Worm (Caenorhabditis elegans) whole organism, L4 larva: ENCODE results near the gene F13B6.3.

Experiments
- F26F4.8 ChIP-seq: fragments of 200-800 bp; sonication (Bioruptor generic); conservative IDR thresholded peaks from 2 replicates; pipeline ENCODE4 v1.3.6; 2022; ENCODE audit warnings: missing genetic modification characterization, missing compliant biosample characterization
- R02D3.7 ChIP-seq: fragments of 150-350 bp; sonication (generic microtip); optimal IDR thresholded peaks from 3 replicates; lab custom pipeline; 2014; ENCODE audit warnings: missing biosample characterization, missing genetic modification characterization
- T20F7.1 ChIP-seq: fragments of 200-800 bp; sonication (Bioruptor generic); optimal IDR thresholded peaks from 2 replicates; lab custom pipeline; 2018; ENCODE audit warnings: mild to moderate bottlenecking, missing genetic modification characterization, missing compliant biosample characterization
- T26A8.4 ChIP-seq: fragments of 200-800 bp; sonication (Bioruptor generic); IDR thresholded peaks from 2 replicates; pipeline ENCODE4 v1.3.6; 2022; ENCODE audit warnings: missing genetic modification characterization, missing compliant biosample characterization
- ama-1 ChIP-seq: fragments of 150-350 bp; optimal IDR thresholded peaks from 2 replicates; lab custom pipeline; 2014; ENCODE audit warnings: inconsistent platforms, mixed read lengths
- ceh-44 ChIP-seq: fragments of 200-800 bp; sonication (Bioruptor generic); IDR thresholded peaks from 2 replicates; pipeline ENCODE4 v1.3.6; 2022; ENCODE audit warnings: missing genetic modification reagents, missing genetic modification characterization, missing compliant biosample characterization
- ceh-62 ChIP-seq: sonication (generic microtip); optimal IDR thresholded peaks from 2 replicates; lab custom pipeline; 2017; ENCODE audit warnings: missing biosample characterization, missing genetic modification characterization
- ceh-82 ChIP-seq: sonication (generic microtip); optimal IDR thresholded peaks from 2 replicates; lab custom pipeline; 2017; ENCODE audit warnings: missing biosample characterization, missing genetic modification characterization
- daf-12 ChIP-seq: fragments of 150-350 bp; optimal IDR thresholded peaks from 2 replicates; lab custom pipeline; 2014; ENCODE audit warnings: missing biosample characterization, missing genetic modification reagents, missing genetic modification characterization
- daf-19 ChIP-seq: fragments of 200-800 bp; sonication (Bioruptor generic); conservative IDR thresholded peaks from 2 replicates; pipeline ENCODE4 v1.3.6; 2022; ENCODE audit warnings: missing genetic modification characterization, missing compliant biosample characterization
- daf-8 ChIP-seq: fragments of 200-800 bp; sonication (Bioruptor generic); IDR thresholded peaks from 2 replicates; pipeline ENCODE4 v1.3.6; 2022; ENCODE audit warnings: missing genetic modification characterization, missing compliant biosample characterization
- dmd-6 ChIP-seq: fragments of 200-800 bp; sonication (Bioruptor generic); IDR thresholded peaks from 2 replicates; pipeline ENCODE4 v1.3.6; 2022; ENCODE audit warnings: missing genetic modification reagents, missing genetic modification characterization, missing compliant biosample characterization
- dmd-8 ChIP-seq: fragments of 200-800 bp; sonication (Bioruptor generic); IDR thresholded peaks from 2 replicates; pipeline ENCODE4 v1.3.6; 2022; ENCODE audit warnings: missing genetic modification characterization, missing compliant biosample characterization
- dmd-9 ChIP-seq: fragments of 200-800 bp; sonication (Bioruptor generic); IDR thresholded peaks from 2 replicates; pipeline ENCODE4 v1.3.6; 2022; ENCODE audit warnings: missing genetic modification reagents, missing genetic modification characterization, missing compliant biosample characterization
- duxl-1 ChIP-seq: sonication (generic microtip); optimal IDR thresholded peaks from 2 replicates; lab custom pipeline; 2016; ENCODE audit warnings: mild to moderate bottlenecking, missing genetic modification characterization, moderate library complexity, missing compliant biosample characterization; ENCODE audit not compliant: poor library complexity
- dve-1 ChIP-seq: sonication (generic microtip); optimal IDR thresholded peaks from 2 replicates; lab custom pipeline; 2017; ENCODE audit warnings: antibody characterized with exemption, mild to moderate bottlenecking, missing genetic modification characterization, missing compliant biosample characterization; ENCODE audit not compliant: insufficient read depth
- egl-27 ChIP-seq: sonication (generic microtip); optimal IDR thresholded peaks from 3 replicates; lab custom pipeline; 2017; ENCODE audit warnings: missing biosample characterization, missing genetic modification reagents, missing genetic modification characterization
- fkh-10 ChIP-seq: fragments of 150-350 bp; optimal IDR thresholded peaks from 2 replicates; lab custom pipeline; 2014; ENCODE audit warnings: missing biosample characterization, missing genetic modification reagents, missing genetic modification characterization
- fos-1 ChIP-seq: fragments of 150-350 bp; optimal IDR thresholded peaks from 2 replicates; lab custom pipeline; 2014; ENCODE audit warnings: missing biosample characterization, missing genetic modification characterization
- lin-1 ChIP-seq: fragments of 200-800 bp; sonication (Bioruptor generic); IDR thresholded peaks from 2 replicates; pipeline ENCODE4 v1.3.6; 2022; ENCODE audit warnings: missing genetic modification reagents, missing genetic modification characterization, missing compliant biosample characterization
- lin-13 ChIP-seq: fragments of 150-350 bp; optimal IDR thresholded peaks from 2 replicates; lab custom pipeline; 2014; ENCODE audit warnings: missing biosample characterization, missing genetic modification reagents, missing genetic modification characterization
- lin-15B ChIP-seq: fragments of 150-350 bp; sonication (generic microtip); optimal IDR thresholded peaks from 3 replicates; lab custom pipeline; 2014; ENCODE audit warnings: missing biosample characterization, missing genetic modification characterization
- lin-29 ChIP-seq: fragments of 200-800 bp; sonication (Bioruptor generic); IDR thresholded peaks from 2 replicates; pipeline ENCODE4 v1.3.6; 2022; ENCODE audit warnings: missing genetic modification reagents, missing genetic modification characterization, missing compliant biosample characterization
- lin-38 ChIP-seq: fragments of 200-800 bp; sonication (Bioruptor generic); IDR thresholded peaks from 2 replicates; pipeline ENCODE4 v1.3.6; 2022; ENCODE audit warnings: missing genetic modification reagents, missing genetic modification characterization, missing compliant biosample characterization
- lsy-2 ChIP-seq, 2 experiments: fragments of 150-350 bp in 1 of 2; sonication (generic microtip) in 1 of 2; optimal IDR thresholded peaks; 2 replicates each; lab custom pipeline; 2014 to 2017; ENCODE audit warnings: missing biosample characterization in 2 of 2, missing genetic modification characterization in 2 of 2
- mdl-1 ChIP-seq, 2 experiments: fragments of 150-350 bp in 1 of 2; sonication (generic microtip) in 1 of 2; optimal IDR thresholded peaks; 2 replicates each; lab custom pipeline; 2014 to 2017; ENCODE audit warnings: missing biosample characterization in 2 of 2, missing genetic modification characterization in 2 of 2
- mep-1 ChIP-seq: fragments of 150-350 bp; sonication (generic microtip); optimal IDR thresholded peaks from 3 replicates; lab custom pipeline; 2014; ENCODE audit warnings: missing biosample characterization, missing genetic modification characterization
- mes-2 ChIP-seq: sonication (generic microtip); optimal IDR thresholded peaks from 2 replicates; lab custom pipeline; 2016; ENCODE audit warnings: missing genotype, mild to moderate bottlenecking, missing genetic modification characterization, missing compliant biosample characterization; ENCODE audit not compliant: poor library complexity, severe bottlenecking
- mxl-2 ChIP-seq: fragments of 200-800 bp; sonication (Bioruptor generic); conservative IDR thresholded peaks from 2 replicates; pipeline ENCODE4 v1.3.6; 2022; ENCODE audit warnings: missing genetic modification reagents, missing genetic modification characterization, missing compliant biosample characterization
- mxl-3 ChIP-seq: fragments of 200-800 bp; sonication (Bioruptor generic); optimal IDR thresholded peaks from 2 replicates; lab custom pipeline; 2018; ENCODE audit warnings: mild to moderate bottlenecking, missing genetic modification characterization, missing compliant biosample characterization
- nhr-237 ChIP-seq: sonication (generic microtip); optimal IDR thresholded peaks from 2 replicates; lab custom pipeline; 2017; ENCODE audit warnings: missing biosample characterization, missing genetic modification characterization
- nhr-25 ChIP-seq: sonication (generic microtip); optimal IDR thresholded peaks from 2 replicates; lab custom pipeline; 2017; ENCODE audit warnings: missing genetic modification characterization, mild to moderate bottlenecking, missing compliant biosample characterization, antibody characterized with exemption, moderate library complexity, borderline replicate concordance; ENCODE audit not compliant: insufficient read depth
- nhr-28 ChIP-seq: fragments of 150-350 bp; optimal IDR thresholded peaks from 2 replicates; lab custom pipeline; 2014; ENCODE audit warnings: missing biosample characterization, missing genetic modification characterization
- nhr-42 ChIP-seq: fragments of 200-800 bp; sonication (Bioruptor generic); IDR thresholded peaks from 2 replicates; pipeline ENCODE4 v1.3.6; 2022; ENCODE audit warnings: missing genetic modification characterization, missing compliant biosample characterization
- nhr-6 ChIP-seq: fragments of 150-350 bp; optimal IDR thresholded peaks from 2 replicates; lab custom pipeline; 2014; ENCODE audit warnings: missing biosample characterization, missing genetic modification characterization
- nhr-76 ChIP-seq: fragments of 150-350 bp; optimal IDR thresholded peaks from 2 replicates; lab custom pipeline; 2014; ENCODE audit warnings: missing biosample characterization, missing genetic modification characterization
- nhr-77 ChIP-seq: fragments of 150-350 bp; optimal IDR thresholded peaks from 2 replicates; lab custom pipeline; 2014; ENCODE audit warnings: missing biosample characterization, missing genetic modification characterization
- pha-4 ChIP-seq, 2 experiments: fragments of 150-350 bp in 1 of 2; fragments of 200-800 bp in 1 of 2; sonication (Bioruptor generic) in 1 of 2; IDR thresholded peaks in 1 of 2; optimal IDR thresholded peaks in 1 of 2; 2 replicates each; pipeline versions ENCODE4 v1.3.6 to Lab custom; 2014 to 2022; ENCODE audit warnings: missing genetic modification characterization in 2 of 2, missing genetic modification reagents in 2 of 2, missing biosample characterization in 1 of 2, missing compliant biosample characterization in 1 of 2
- php-3 ChIP-seq: fragments of 200-800 bp; sonication (Bioruptor generic); IDR thresholded peaks from 2 replicates; pipeline ENCODE4 v1.3.6; 2022; ENCODE audit warnings: missing genetic modification reagents, missing genetic modification characterization, missing compliant biosample characterization
- rbr-2 ChIP-seq: sonication (generic microtip); optimal IDR thresholded peaks from 2 replicates; lab custom pipeline; 2016; ENCODE audit warnings: missing genotype, missing genetic modification characterization, missing compliant biosample characterization
- saeg-2 ChIP-seq: fragments of 200-800 bp; sonication (Bioruptor generic); IDR thresholded peaks from 2 replicates; pipeline ENCODE4 v1.3.6; 2022; ENCODE audit warnings: missing genetic modification reagents, missing genetic modification characterization, missing compliant biosample characterization
- sdz-12 ChIP-seq: fragments of 200-800 bp; sonication (Bioruptor generic); optimal IDR thresholded peaks from 2 replicates; lab custom pipeline; 2018; ENCODE audit warnings: mild to moderate bottlenecking, missing genetic modification characterization, missing compliant biosample characterization
- tag-97 ChIP-seq: fragments of 200-800 bp; sonication (Bioruptor generic); IDR thresholded peaks from 2 replicates; pipeline ENCODE4 v1.3.6; 2022; ENCODE audit warnings: missing genetic modification characterization, missing compliant biosample characterization
- unc-39 ChIP-seq: sonication (generic microtip); optimal IDR thresholded peaks from 2 replicates; lab custom pipeline; 2017; ENCODE audit warnings: missing biosample characterization, missing genetic modification characterization
- vab-7 ChIP-seq: fragments of 200-800 bp; sonication (Bioruptor generic); IDR thresholded peaks from 2 replicates; pipeline ENCODE4 v1.3.6; 2022; ENCODE audit warnings: missing genetic modification reagents, missing genetic modification characterization, missing compliant biosample characterization
- zfp-3 ChIP-seq: fragments of 200-800 bp; sonication (Bioruptor generic); conservative IDR thresholded peaks from 2 replicates; pipeline ENCODE4 v1.3.6; 2022; ENCODE audit warnings: missing genetic modification reagents, missing genetic modification characterization, missing compliant biosample characterization
- zip-11 ChIP-seq: fragments of 200-800 bp; sonication (Bioruptor generic); IDR thresholded peaks from 2 replicates; pipeline ENCODE4 v1.3.6; 2022; ENCODE audit warnings: missing genetic modification characterization, missing compliant biosample characterization
- zip-2 ChIP-seq: fragments of 150-350 bp; optimal IDR thresholded peaks from 2 replicates; lab custom pipeline; 2014; ENCODE audit warnings: missing biosample characterization, missing genetic modification characterization
- ztf-7 ChIP-seq: fragments of 150-350 bp; optimal IDR thresholded peaks from 2 replicates; lab custom pipeline; 2014; ENCODE audit warnings: missing biosample characterization, missing genetic modification characterization

F13B6.3 gene

ce11 chrIV:7465857-7466256, at the start of gene F13B6.3:
Gene F13B6.3 (minus strand): TSS chrIV:7465957.
- TF ChIP-seq F26F4.8 (GFP tag; lab: Robert Waterston, UW) (no peak), tag-97 (no peak), dmd-6 (GFP tag; lab: Robert Waterston, UW) (no peak), vab-7 (GFP tag; lab: Robert Waterston, UW) (no peak), mxl-2 (GFP tag; lab: Robert Waterston, UW) (no peak), nhr-237 (tag; lab: Kevin White, UChicago) (no peak), dve-1 (tag; lab: Kevin White, UChicago) (no peak), mxl-3 (GFP tag; lab: Kevin White, UChicago) (no peak), zip-2 (tag; lab: Kevin White, UChicago) (no peak), dmd-9 (GFP tag; lab: Robert Waterston, UW) (no peak), unc-39 (tag; lab: Kevin White, UChicago) (no peak)

- TF ChIP-seq zfp-3 (GFP tag; lab: Robert Waterston, UW), result no peak
- no peak for TF ChIP-seq daf-12 (tag; lab: Kevin White, UChicago)
- no peak for TF ChIP-seq lin-13 (GFP tag; lab: Kevin White, UChicago)
- TF ChIP-seq rbr-2 (tag; lab: Kevin White, UChicago), result peak; percentile 30
- TF ChIP-seq lin-1 (GFP tag; lab: Robert Waterston, UW), result no peak
- no peak for TF ChIP-seq nhr-42 (GFP tag; lab: Robert Waterston, UW)
- TF ChIP-seq sdz-12 (GFP tag; lab: Kevin White, UChicago), result no peak
- TF ChIP-seq ceh-82 (tag; lab: Kevin White, UChicago), result no peak
- TF ChIP-seq T26A8.4 (GFP tag; lab: Robert Waterston, UW), result no peak
- no peak for TF ChIP-seq fos-1 (tag; lab: Kevin White, UChicago)
- no peak for TF ChIP-seq daf-8 (GFP tag; lab: Robert Waterston, UW)
- TF ChIP-seq dmd-8 (GFP tag; lab: Robert Waterston, UW), result no peak
- TF ChIP-seq dmd-9 (GFP tag; lab: Robert Waterston, UW), result no peak
- no peak for TF ChIP-seq mep-1 (tag; lab: Kevin White, UChicago)
- no peak for TF ChIP-seq lin-15B (tag; lab: Kevin White, UChicago)
- peak; percentile 41 for TF ChIP-seq dve-1 (tag; lab: Kevin White, UChicago)
- TF ChIP-seq fkh-10 (GFP tag; lab: Kevin White, UChicago), result no peak
- peak; percentile 66 for TF ChIP-seq R02D3.7
- TF ChIP-seq zip-2 (tag; lab: Kevin White, UChicago), result no peak
- TF ChIP-seq lin-29 (GFP tag; lab: Robert Waterston, UW), result no peak
- TF ChIP-seq nhr-76 (tag; lab: Kevin White, UChicago), result no peak
- TF ChIP-seq nhr-77 (tag; lab: Kevin White, UChicago), result no peak
- peak; percentile 96 for TF ChIP-seq T20F7.1 (GFP tag; lab: Kevin White, UChicago)
- TF ChIP-seq ztf-7 (tag; lab: Kevin White, UChicago), result no peak
- TF ChIP-seq saeg-2 (GFP tag; lab: Robert Waterston, UW), result no peak
- no peak for TF ChIP-seq pha-4 (GFP tag; IDR thresholded peaks at IDR 0.05; lab: Robert Waterston, UW)
- TF ChIP-seq pha-4 (tag; optimal IDR thresholded peaks at IDR 0.05; lab: Kevin White, UChicago), result peak; percentile 7
- TF ChIP-seq lsy-2 (tag; optimal IDR thresholded peaks at IDR 0.05; lab: Kevin White, UChicago), result peak in 1 of 2 experiments; percentile 54
- TF ChIP-seq daf-19 (GFP tag; lab: Robert Waterston, UW), result no peak
- no peak for TF ChIP-seq ama-1 (lab: Kevin White, UChicago)
- no peak for TF ChIP-seq egl-27 (tag; lab: Kevin White, UChicago)
- TF ChIP-seq mes-2 (tag; lab: Kevin White, UChicago), result peak; percentile 5
- TF ChIP-seq lin-38, result 0 out of 2 replicates have a peak, but pooled peaks have one; percentile 11
- no peak for TF ChIP-seq nhr-28 (tag; lab: Kevin White, UChicago)
- TF ChIP-seq nhr-25 (tag; lab: Kevin White, UChicago), result no peak
- TF ChIP-seq duxl-1 (tag; lab: Kevin White, UChicago), result no peak
- TF ChIP-seq zip-11 (GFP tag; lab: Robert Waterston, UW), result no peak
- no peak for TF ChIP-seq mdl-1 (tag; optimal IDR thresholded peaks at IDR 0.05; lab: Kevin White, UChicago)
- TF ChIP-seq ceh-62 (tag; lab: Kevin White, UChicago), result no peak
- no peak for TF ChIP-seq nhr-6 (tag; lab: Kevin White, UChicago)
- TF ChIP-seq ceh-44 (GFP tag; lab: Robert Waterston, UW), result no peak
- TF ChIP-seq php-3, result no peak
These were observed 47.0 kb upstream of the F13B6.3 start, which contains the start of the genes plc-4 and R05G6.4 for ce11 chrIV:7512617-7513233. Gene plc-4 (minus strand): TSS chrIV:7512667. Gene R05G6.4 (plus strand): TSS chrIV:7513233.
